Fruit fly (Drosophila melanogaster) whole organism, embryonic: ENCODE results near the gene Swip-1.
A peak's percentile ranks its signal among the peaks of the same experiment; 100 is the strongest.

Source experiments
- Awh ChIP-seq: fragments of 200-800 bp; sonication (Bioruptor generic); IDR thresholded peaks from 2 replicates; pipeline ENCODE4, ENCODE4 v1.3.6; 2022; ENCODE audit warnings: missing biosample characterization, missing genetic modification characterization
- CG12391 ChIP-seq: fragments of 200-800 bp; sonication (Bioruptor generic); optimal IDR thresholded peaks from 3 replicates; lab custom pipeline; 2018; ENCODE audit warnings: missing biosample characterization, mild to moderate bottlenecking, missing genetic modification characterization, moderate library complexity
- CG13287 ChIP-seq: fragments of 200-800 bp; sonication (Bioruptor generic); IDR thresholded peaks from 2 replicates; pipeline ENCODE4 v1.3.6; 2022; ENCODE audit warnings: missing biosample characterization, missing genetic modification characterization; ENCODE audit not compliant: partially characterized antibody
- CG13296 ChIP-seq: fragments of 200-800 bp; sonication (Bioruptor generic); optimal IDR thresholded peaks from 3 replicates; lab custom pipeline; 2018; ENCODE audit warnings: missing biosample characterization, mild to moderate bottlenecking, missing genetic modification characterization
- CG15479 ChIP-seq: fragments of 200-800 bp; sonication (Bioruptor generic); optimal IDR thresholded peaks from 3 replicates; lab custom pipeline; 2019; ENCODE audit warnings: missing biosample characterization, mild to moderate bottlenecking, missing genetic modification characterization, moderate library complexity
- CG15601 ChIP-seq: fragments of 200-800 bp; sonication (Bioruptor generic); optimal IDR thresholded peaks from 3 replicates; lab custom pipeline; 2019; ENCODE audit warnings: missing biosample characterization, mild to moderate bottlenecking, missing genetic modification characterization, moderate library complexity
- CG1602 ChIP-seq: fragments of 200-800 bp; sonication (Bioruptor generic); optimal IDR thresholded peaks from 3 replicates; lab custom pipeline; 2016; ENCODE audit warnings: missing biosample characterization, missing genetic modification characterization
- CG16779 ChIP-seq: fragments of 200-800 bp; sonication (Bioruptor generic); IDR thresholded peaks from 2 replicates; pipeline ENCODE4 v1.3.6; 2022; ENCODE audit warnings: missing biosample characterization, missing genetic modification characterization
- CG16863 ChIP-seq: fragments of 200-800 bp; sonication (Bioruptor generic); optimal IDR thresholded peaks from 3 replicates; lab custom pipeline; 2016; ENCODE audit warnings: missing biosample characterization, missing genetic modification characterization
- CG2129 ChIP-seq: fragments of 200-800 bp; sonication (Bioruptor generic); IDR thresholded peaks from 2 replicates; pipeline ENCODE4 v1.3.6; 2022; ENCODE audit warnings: missing biosample characterization, missing genetic modification characterization; ENCODE audit not compliant: partially characterized antibody
- CG31441 ChIP-seq: fragments of 200-800 bp; sonication (Bioruptor generic); IDR thresholded peaks from 2 replicates; pipeline ENCODE4 v1.3.6; 2022; ENCODE audit warnings: missing biosample characterization, missing genetic modification characterization
- CG32532 ChIP-seq: fragments of 200-800 bp; sonication (Bioruptor generic); IDR thresholded peaks from 2 replicates; pipeline ENCODE4 v1.3.6; 2022; ENCODE audit warnings: missing biosample characterization, missing genetic modification characterization
- CG3838 ChIP-seq: fragments of 200-800 bp; sonication (Bioruptor generic); optimal IDR thresholded peaks from 3 replicates; lab custom pipeline; 2016; ENCODE audit warnings: missing biosample characterization, missing genetic modification characterization
- CG4424 ChIP-seq: fragments of 200-800 bp; sonication (Bioruptor generic); optimal IDR thresholded peaks from 3 replicates; lab custom pipeline; 2016; ENCODE audit warnings: missing biosample characterization, missing genetic modification characterization
- CG7987 ChIP-seq: fragments of 200-800 bp; sonication (Bioruptor generic); optimal IDR thresholded peaks from 2 replicates; lab custom pipeline; 2018; ENCODE audit warnings: missing biosample characterization, mild to moderate bottlenecking, missing genetic modification characterization, moderate library complexity
- CG8924 ChIP-seq: fragments of 200-800 bp; optimal IDR thresholded peaks from 3 replicates; lab custom pipeline; 2019; ENCODE audit warnings: missing biosample characterization, mild to moderate bottlenecking, missing genetic modification characterization, moderate library complexity
- CG9797 ChIP-seq: fragments of 200-800 bp; sonication (Bioruptor generic); optimal IDR thresholded peaks from 3 replicates; lab custom pipeline; 2018; ENCODE audit warnings: missing biosample characterization, mild to moderate bottlenecking, missing genetic modification characterization
- CG9932 ChIP-seq: fragments of 200-800 bp; sonication (Bioruptor generic); IDR thresholded peaks from 2 replicates; pipeline ENCODE4 v1.3.6; 2022; ENCODE audit warnings: missing biosample characterization, missing genetic modification characterization
- Dll ChIP-seq: fragments of 200-800 bp; sonication (Bioruptor generic); IDR thresholded peaks from 4 replicates; pipeline ENCODE4 v1.3.6; 2022; ENCODE audit warnings: missing biosample characterization, missing genetic modification characterization; ENCODE audit not compliant: partially characterized antibody
- E2f2 ChIP-seq: fragments of 200-800 bp; sonication (Bioruptor generic); IDR thresholded peaks from 2 replicates; pipeline ENCODE4 v1.3.6; 2022; ENCODE audit warnings: missing biosample characterization, missing genetic modification characterization
- HmgD ChIP-seq: fragments of 200-800 bp; sonication (Bioruptor generic); optimal IDR thresholded peaks from 3 replicates; lab custom pipeline; 2016; ENCODE audit warnings: missing biosample characterization, missing genetic modification characterization
- Jarid2 ChIP-seq: fragments of 200-800 bp; sonication (Bioruptor generic); optimal IDR thresholded peaks from 3 replicates; lab custom pipeline; 2017; ENCODE audit warnings: mild to moderate bottlenecking, missing biosample characterization, missing genetic modification reagents, missing genetic modification characterization
- MBD-R2 ChIP-seq: fragments of 200-800 bp; sonication (Bioruptor generic); IDR thresholded peaks from 2 replicates; pipeline ENCODE4 v1.3.6; 2022; ENCODE audit warnings: missing biosample characterization, missing genetic modification characterization
- Max ChIP-seq: fragments of 200-800 bp; sonication (Bioruptor generic); optimal IDR thresholded peaks from 2 replicates; lab custom pipeline; 2016; ENCODE audit warnings: missing biosample characterization, mild to moderate bottlenecking, missing genetic modification characterization
- Mes4 ChIP-seq: fragments of 200-800 bp; sonication (Bioruptor generic); optimal IDR thresholded peaks from 2 replicates; lab custom pipeline; 2016; ENCODE audit warnings: missing biosample characterization, missing genetic modification characterization
- Myb ChIP-seq: fragments of 200-800 bp; sonication (Bioruptor generic); optimal IDR thresholded peaks from 2 replicates; lab custom pipeline; 2016; ENCODE audit warnings: missing biosample characterization, missing genetic modification characterization
- Pdp1 ChIP-seq, 2 experiments: fragments of 200-800 bp; sonication (Bioruptor generic); optimal IDR thresholded peaks; 3 replicates each; lab custom pipeline; 2016; ENCODE audit warnings: missing biosample characterization in 2 of 2, missing genetic modification characterization in 2 of 2, mild to moderate bottlenecking in 1 of 2, moderate library complexity in 1 of 2
- Sox102F ChIP-seq: fragments of 200-800 bp; sonication (Bioruptor generic); optimal IDR thresholded peaks from 2 replicates; lab custom pipeline; 2018; ENCODE audit warnings: missing biosample characterization, mild to moderate bottlenecking, missing genetic modification characterization, moderate library complexity
- Sry-β ChIP-seq: fragments of 200-800 bp; sonication (Bioruptor generic); optimal IDR thresholded peaks from 2 replicates; lab custom pipeline; 2018; ENCODE audit warnings: missing biosample characterization, mild to moderate bottlenecking, missing genetic modification characterization, moderate library complexity
- bcd ChIP-seq: fragments of 200-800 bp; sonication (Bioruptor generic); optimal IDR thresholded peaks from 2 replicates; lab custom pipeline; 2017; ENCODE audit warnings: missing biosample characterization, mild to moderate bottlenecking, missing genetic modification characterization
- gcm ChIP-seq: fragments of 200-800 bp; sonication (Bioruptor generic); optimal IDR thresholded peaks from 2 replicates; lab custom pipeline; 2019; ENCODE audit warnings: missing biosample characterization, mild to moderate bottlenecking, missing genetic modification characterization, moderate library complexity
- hkb ChIP-seq, 2 experiments: fragments of 200-800 bp in 1 of 2; fragments of >200 bp in 1 of 2; sonication (Bioruptor generic) in 1 of 2; IDR thresholded peaks in 1 of 2; optimal IDR thresholded peaks in 1 of 2; 2 replicates each; pipeline versions ENCODE4 v1.3.6 to Lab custom; 2017 to 2022; ENCODE audit warnings: missing biosample characterization in 1 of 2, missing genetic modification characterization in 1 of 2
- ind ChIP-seq: fragments of 200-800 bp; sonication (Bioruptor generic); optimal IDR thresholded peaks from 3 replicates; lab custom pipeline; 2016; ENCODE audit warnings: missing biosample characterization, missing genetic modification characterization
- inv ChIP-seq: fragments of 200-800 bp; sonication (Bioruptor generic); IDR thresholded peaks from 2 replicates; pipeline ENCODE4 v1.3.6; 2022; ENCODE audit warnings: missing biosample characterization, missing genetic modification characterization; ENCODE audit not compliant: partially characterized antibody
- lola ChIP-seq, 3 experiments: fragments of >200 bp in 2 of 3; fragments of 200-800 bp in 1 of 3; sonication (Bioruptor generic) in 1 of 3; optimal IDR thresholded peaks; 2 replicates each; lab custom pipeline; 2017 to 2019; ENCODE audit warnings: missing biosample characterization in 3 of 3, missing genetic modification characterization in 3 of 3, mild to moderate bottlenecking in 1 of 3, moderate library complexity in 1 of 3
- maf-S ChIP-seq: fragments of 200-800 bp; sonication (Bioruptor generic); optimal IDR thresholded peaks from 2 replicates; lab custom pipeline; 2016; ENCODE audit warnings: missing biosample characterization, missing genetic modification characterization
- mld ChIP-seq: fragments of 200-800 bp; sonication (Bioruptor generic); IDR thresholded peaks from 3 replicates; pipeline ENCODE4 v1.3.6; 2022; ENCODE audit warnings: missing biosample characterization, missing genetic modification characterization; ENCODE audit not compliant: partially characterized antibody
- sens ChIP-seq: fragments of 200-800 bp; sonication (Bioruptor generic); peaks from one replicate; lab custom pipeline; 2016; ENCODE audit warnings: missing biosample characterization, missing genetic modification characterization
- seq ChIP-seq: fragments of 200-800 bp; sonication (Bioruptor generic); IDR thresholded peaks from 2 replicates; pipeline ENCODE4 v1.3.6; 2022; ENCODE audit warnings: missing biosample characterization, missing genetic modification characterization
- sr ChIP-seq: fragments of 200-800 bp; sonication (Bioruptor generic); IDR thresholded peaks from 3 replicates; pipeline ENCODE4 v1.3.6; 2022; ENCODE audit warnings: missing biosample characterization, missing genetic modification characterization
- yki ChIP-seq: fragments of >200 bp; optimal IDR thresholded peaks from 3 replicates; lab custom pipeline; 2018

Gene Swip-1

dm6 chr2L:18968370-18969105, 18.5 kb downstream of the Swip-1 start, which contains the start of the genes Nak and Tango6 (continued):
- peak; percentile 0 for TF ChIP-seq maf-S (GFP tag; lab: Kevin White, UChicago)
- TF ChIP-seq CG9797: peak; percentile 92
- TF ChIP-seq CG32532 (GFP tag; lab: Robert Waterston, UW): no peak; the same call in 1 of the 2 replicates
- TF ChIP-seq Mes4 (GFP tag; lab: Kevin White, UChicago): no peak
- TF ChIP-seq CG12391: peak; percentile 63
- TF ChIP-seq E2f2 (GFP tag; lab: Robert Waterston, UW): peak; percentile 45
- no peak for TF ChIP-seq bcd
- TF ChIP-seq CG8924 (tag; lab: Kevin White, UChicago): peak; percentile 44
- peak; percentile 63 for TF ChIP-seq Max (GFP tag; lab: Kevin White, UChicago)
- peak; percentile 19 for TF ChIP-seq ind (GFP tag; lab: Kevin White, UChicago)
- TF ChIP-seq CG7987 (GFP tag; lab: Kevin White, UChicago): peak; percentile 8
- TF ChIP-seq CG15601: peak; percentile 50
- TF ChIP-seq Jarid2 (GFP tag; lab: Kevin White, UChicago): no peak
- peak; percentile 89 for TF ChIP-seq sens
- TF ChIP-seq CG4424 (GFP tag; lab: Kevin White, UChicago): peak; percentile 26
- peak; percentile 93 for TF ChIP-seq inv (GFP tag; lab: Robert Waterston, UW)
- peak; percentile 58; the same call in 1 of the 3 replicates for TF ChIP-seq sr (GFP tag; lab: Robert Waterston, UW)
- no peak for TF ChIP-seq Awh (GFP tag; lab: Robert Waterston, UW)
- TF ChIP-seq CG15479 (GFP tag; lab: Kevin White, UChicago): peak; percentile 97
- peak in 1 of 3 experiments; percentile 50 for TF ChIP-seq lola (GFP tag; optimal IDR thresholded peaks at IDR 0.05; lab: Kevin White, UChicago)
- TF ChIP-seq Pdp1 (GFP tag; optimal IDR thresholded peaks at IDR 0.05; lab: Kevin White, UChicago): peak in 1 of 2 experiments; percentile 54
- TF ChIP-seq CG9932 (GFP tag; lab: Robert Waterston, UW): peak; percentile 50
- TF ChIP-seq Sry-β: peak; percentile 83
- TF ChIP-seq HmgD (GFP tag; lab: Kevin White, UChicago): peak; percentile 67
- TF ChIP-seq CG13296: peak; percentile 11
- peak; percentile 48; the same call in 1 of the 2 replicates for TF ChIP-seq MBD-R2 (GFP tag; lab: Robert Waterston, UW)
- TF ChIP-seq mld (GFP tag; lab: Robert Waterston, UW): peak; percentile 88; the same call in 2 of the 3 replicates
- TF ChIP-seq Sox102F: no peak
- peak; percentile 8 for TF ChIP-seq gcm (GFP tag; lab: Kevin White, UChicago)
- peak; percentile 34; the same call in 1 of the 2 replicates for TF ChIP-seq CG31441 (GFP tag; lab: Robert Waterston, UW)
- peak; percentile 31 for TF ChIP-seq Myb (GFP tag; lab: Kevin White, UChicago)
- TF ChIP-seq CG1602: peak; percentile 11
- TF ChIP-seq CG3838 (GFP tag; lab: Kevin White, UChicago): peak; percentile 10
- TF ChIP-seq CG16863: peak; percentile 0
- no peak for TF ChIP-seq CG16779 (GFP tag; lab: Robert Waterston, UW)
- TF ChIP-seq Dll (GFP tag; lab: Robert Waterston, UW): peak; percentile 99
- TF ChIP-seq yki (lab: Kevin White, UChicago): no peak
- peak; percentile 90 for TF ChIP-seq hkb (optimal IDR thresholded peaks at IDR 0.05; lab: Kevin White, UChicago)
- TF ChIP-seq hkb (GFP tag; IDR thresholded peaks at IDR 0.05; lab: Robert Waterston, UW): no peak
- TF ChIP-seq seq (GFP tag; lab: Robert Waterston, UW): 0 out of 2 replicates have a peak, but pooled peaks have one; percentile 25
- peak; percentile 97 for TF ChIP-seq CG13287 (GFP tag; lab: Robert Waterston, UW)
- peak; percentile 95 for TF ChIP-seq CG2129 (GFP tag; lab: Robert Waterston, UW)
- TF ChIP-seq, all 482 proteins: peak for 193
